Worm (Caenorhabditis elegans): ENCODE measurements around the gene Y75B8A.33.

ce11 chrIII:12375614-12376013 is 8.4 kb upstream of the Y75B8A.33 start:
- TF ChIP-seq nhr-129 (tag; optimal IDR thresholded peaks at IDR 0.05) (no peak), lin-39 (tag; optimal IDR thresholded peaks at IDR 0.05) (no peak), Y55F3AM.14 (GFP tag; optimal IDR thresholded peaks at IDR 0.05) (no peak)

All from whole organism, L2 larva.